Fruit fly (Drosophila melanogaster): Measurements from ENCODE around the gene glec.

The glec gene

dm6 chr3R:21870158-21870971, 14.3 kb upstream of the glec start, which contains the start of gene CG31431 (continued):
- no peak for TF ChIP-seq pan (optimal IDR thresholded peaks at IDR 0.05)
- TF ChIP-seq pan (GFP tag; optimal IDR thresholded peaks at IDR 0.05 in 1 of 2, IDR thresholded peaks at IDR 0.05 in 1 of 2), result peak in 1 of 2 experiments; percentile 98
- TF ChIP-seq ranshi (GFP tag; IDR thresholded peaks at IDR 0.05), result peak; percentile 98
- TF ChIP-seq Mad (GFP tag; optimal IDR thresholded peaks at IDR 0.05), result peak; percentile 94
- peak; percentile 98 for TF ChIP-seq CG11247 (GFP tag; IDR thresholded peaks at IDR 0.05)
- TF ChIP-seq CG18262 (tag; optimal IDR thresholded peaks at IDR 0.05), result peak; percentile 96
- peak; percentile 97 for TF ChIP-seq CG13424 (tag; optimal IDR thresholded peaks at IDR 0.05)
- no peak for TF ChIP-seq knrl (GFP tag; IDR thresholded peaks at IDR 0.05; ENCODE audit: partially characterized antibody)
- no peak for TF ChIP-seq Dll (GFP tag; IDR thresholded peaks at IDR 0.05; ENCODE audit: partially characterized antibody)
- TF ChIP-seq Dfd (GFP tag; optimal IDR thresholded peaks at IDR 0.05), result no peak
- TF ChIP-seq HHEX (GFP tag; optimal IDR thresholded peaks at IDR 0.05), result peak; percentile 98
- no peak for TF ChIP-seq tna (GFP tag; IDR thresholded peaks at IDR 0.05; ENCODE audit: partially characterized antibody)
- peak; percentile 97 for TF ChIP-seq CG12219 (GFP tag; optimal IDR thresholded peaks at IDR 0.05)
- TF ChIP-seq Ravus (GFP tag; IDR thresholded peaks at IDR 0.05), result peak; percentile 94
- no peak for TF ChIP-seq Scr (GFP tag; IDR thresholded peaks at IDR 0.05; ENCODE audit: partially characterized antibody)
- TF ChIP-seq CG2120 (GFP tag; optimal IDR thresholded peaks at IDR 0.05), result peak; percentile 99
- peak; percentile 89 for TF ChIP-seq Hey (tag; optimal IDR thresholded peaks at IDR 0.05)
- peak; percentile 97 for TF ChIP-seq CG30403 (GFP tag; optimal IDR thresholded peaks at IDR 0.05)
- TF ChIP-seq CG11093 (GFP tag; IDR thresholded peaks at IDR 0.05), result peak; percentile 94
- peak; percentile 94 for TF ChIP-seq shn (GFP tag; optimal IDR thresholded peaks at IDR 0.05)
- TF ChIP-seq cwo (GFP tag; optimal IDR thresholded peaks at IDR 0.05), result peak; percentile 97
- TF ChIP-seq Jarid2 (GFP tag; optimal IDR thresholded peaks at IDR 0.05), result peak; percentile 85
- TF ChIP-seq schlank (tag; optimal IDR thresholded peaks at IDR 0.05), result peak; percentile 97
- TF ChIP-seq Neu2 (GFP tag; optimal IDR thresholded peaks at IDR 0.05; ENCODE audit: borderline replicate concordance), result peak; percentile 88
- peak; percentile 58 for TF ChIP-seq CG15479 (GFP tag; optimal IDR thresholded peaks at IDR 0.05)
- peak; percentile 97 for TF ChIP-seq Ptx1 (GFP tag; IDR thresholded peaks at IDR 0.05)
- no peak for TF ChIP-seq hbn (GFP tag; IDR thresholded peaks at IDR 0.05; ENCODE audit: partially characterized antibody)
- peak; percentile 96 for TF ChIP-seq NfI (GFP tag; optimal IDR thresholded peaks at IDR 0.05)
- TF ChIP-seq CG4854 (GFP tag; optimal IDR thresholded peaks at IDR 0.05), result peak; percentile 96
- peak; percentile 88 for TF ChIP-seq CG3163 (GFP tag; optimal IDR thresholded peaks at IDR 0.05)
- TF ChIP-seq YL-1 (GFP tag; optimal IDR thresholded peaks at IDR 0.05), result peak; percentile 83
- TF ChIP-seq Myb (GFP tag; optimal IDR thresholded peaks at IDR 0.05), result peak; percentile 90
- peak; percentile 98 for TF ChIP-seq BtbVII (GFP tag; optimal IDR thresholded peaks at IDR 0.05)
- TF ChIP-seq CG15514 (GFP tag; optimal IDR thresholded peaks at IDR 0.05), result peak; percentile 93
- peak; percentile 95 for TF ChIP-seq stc (GFP tag; IDR thresholded peaks at IDR 0.05)
- TF ChIP-seq CG7372 (GFP tag; IDR thresholded peaks at IDR 0.05), result peak; percentile 98
- TF ChIP-seq sens-2 (GFP tag; IDR thresholded peaks at IDR 0.05), result peak; percentile 93
- TF ChIP-seq scrt (GFP tag; optimal IDR thresholded peaks at IDR 0.05), result peak; percentile 95
- peak; percentile 97 for TF ChIP-seq fu2 (GFP tag; optimal IDR thresholded peaks at IDR 0.05)
- peak; percentile 71 for TF ChIP-seq abd-A (tag; optimal IDR thresholded peaks at IDR 0.05)
- peak; percentile 95 for TF ChIP-seq danr (GFP tag; IDR thresholded peaks at IDR 0.05)
- TF ChIP-seq CG7839 (tag; optimal IDR thresholded peaks at IDR 0.05), result peak; percentile 99
- TF ChIP-seq oc (tag; optimal IDR thresholded peaks at IDR 0.05), result peak; percentile 93
- TF ChIP-seq E2f2 (GFP tag; IDR thresholded peaks at IDR 0.05), result peak; percentile 81
- TF ChIP-seq sima (GFP tag; optimal IDR thresholded peaks at IDR 0.05), result peak; percentile 94
- peak; percentile 88 for TF ChIP-seq Deaf1 (tag; optimal IDR thresholded peaks at IDR 0.05)
- TF ChIP-seq Lpt (GFP tag; optimal IDR thresholded peaks at IDR 0.05), result no peak
- peak; percentile 97 for TF ChIP-seq CG34376 (GFP tag; optimal IDR thresholded peaks at IDR 0.05)
- TF ChIP-seq CG7786 (GFP tag; optimal IDR thresholded peaks at IDR 0.05), result peak; percentile 98
